Worm (Caenorhabditis elegans) whole organism, mixed stage, embryonic: ENCODE measurements around the gene npax-2.

ENCODE experiments used
- elt-3 ChIP-seq: fragments of 150-350 bp; optimal IDR thresholded peaks from 2 replicates; lab custom pipeline; 2014; ENCODE audit warnings: missing biosample characterization, missing genetic modification characterization
- sptf-1 ChIP-seq: sonication (generic microtip); optimal IDR thresholded peaks from 2 replicates; lab custom pipeline; 2017; ENCODE audit warnings: mild to moderate bottlenecking, missing genetic modification characterization, moderate library complexity, missing compliant biosample characterization

ce11 chrX:2176361-2176880 is 26.5 kb upstream of the npax-2 start, which contains the start of gene F48B9.8:
- no peak for TF ChIP-seq elt-3 (tag; lab: Kevin White, UChicago)
- TF ChIP-seq sptf-1 (tag; lab: Kevin White, UChicago): no peak
